Fruit fly (Drosophila melanogaster) whole organism, prepupa: ENCODE measurements around the gene DZIP1.

ENCODE experiments used
- Blimp-1 ChIP-seq: fragments of 200-800 bp; sonication (Bioruptor generic); optimal IDR thresholded peaks from 3 replicates; lab custom pipeline; 2017; ENCODE audit warnings: missing biosample characterization, missing genetic modification characterization, mild to moderate bottlenecking, moderate library complexity, missing genetic modification reagents
- CG10669 ChIP-seq: fragments of 200-800 bp; sonication (Bioruptor generic); optimal IDR thresholded peaks from 3 replicates; lab custom pipeline; 2018; ENCODE audit warnings: missing biosample characterization, mild to moderate bottlenecking, missing genetic modification characterization, moderate library complexity
- CG11762 ChIP-seq: fragments of 200-800 bp; sonication (Bioruptor generic); optimal IDR thresholded peaks from 3 replicates; lab custom pipeline; 2016; ENCODE audit warnings: missing biosample characterization, missing genetic modification characterization; ENCODE audit not compliant: insufficient read depth
- CG11902 ChIP-seq: fragments of 200-800 bp; sonication (Bioruptor generic); optimal IDR thresholded peaks from 3 replicates; lab custom pipeline; 2016; ENCODE audit warnings: missing biosample characterization, missing genetic modification characterization
- CG15336 ChIP-seq: fragments of 200-800 bp; sonication (Bioruptor generic); IDR thresholded peaks from 2 replicates; pipeline ENCODE4 v1.3.6; 2022; ENCODE audit warnings: missing biosample characterization, missing genetic modification characterization
- CG3032 ChIP-seq: fragments of 200-800 bp; optimal IDR thresholded peaks from 2 replicates; lab custom pipeline; 2019; ENCODE audit warnings: missing biosample characterization, mild to moderate bottlenecking, missing genetic modification characterization, moderate library complexity
- CG31627 ChIP-seq: fragments of 200-800 bp; sonication (Bioruptor generic); optimal IDR thresholded peaks from 3 replicates; lab custom pipeline; 2016; ENCODE audit warnings: missing biosample characterization, missing genetic modification characterization
- CG32006 ChIP-seq: fragments of 200-800 bp; sonication (Bioruptor generic); optimal IDR thresholded peaks from 3 replicates; lab custom pipeline; 2017; ENCODE audit warnings: missing biosample characterization, mild to moderate bottlenecking, missing genetic modification characterization
- CG34406 ChIP-seq: fragments of 200-800 bp; sonication (Bioruptor generic); optimal IDR thresholded peaks from 3 replicates; lab custom pipeline; 2016; ENCODE audit warnings: missing biosample characterization, missing genetic modification characterization
- CG3919 ChIP-seq: fragments of 200-800 bp; sonication (Bioruptor generic); optimal IDR thresholded peaks from 3 replicates; lab custom pipeline; 2016; ENCODE audit warnings: missing biosample characterization, missing genetic modification characterization
- CG4318 ChIP-seq: fragments of 200-800 bp; sonication (Bioruptor generic); optimal IDR thresholded peaks from 3 replicates; lab custom pipeline; 2017; ENCODE audit warnings: missing biosample characterization, mild to moderate bottlenecking, missing genetic modification characterization
- CG6163 ChIP-seq: fragments of 200-800 bp; sonication (Bioruptor generic); IDR thresholded peaks from 3 replicates; pipeline ENCODE4 v1.3.6; 2022; ENCODE audit warnings: missing biosample characterization, missing genetic modification characterization
- CG6276 ChIP-seq: fragments of 200-800 bp; sonication (Bioruptor generic); optimal IDR thresholded peaks from 2 replicates; lab custom pipeline; 2017; ENCODE audit warnings: missing biosample characterization, mild to moderate bottlenecking, missing genetic modification characterization
- CG6792 ChIP-seq: fragments of 200-800 bp; sonication (Bioruptor generic); optimal IDR thresholded peaks from 3 replicates; lab custom pipeline; 2016; ENCODE audit warnings: missing biosample characterization, missing genetic modification characterization
- CG6808 ChIP-seq: fragments of 200-800 bp; sonication (Bioruptor generic); optimal IDR thresholded peaks from 3 replicates; lab custom pipeline; 2017; ENCODE audit warnings: missing biosample characterization, missing genetic modification characterization, mild to moderate bottlenecking, moderate library complexity, missing genetic modification reagents
- CG6854 ChIP-seq: fragments of 200-800 bp; sonication (Bioruptor generic); optimal IDR thresholded peaks from 2 replicates; lab custom pipeline; 2017; ENCODE audit warnings: missing biosample characterization, mild to moderate bottlenecking, missing genetic modification characterization
- CG7368 ChIP-seq: fragments of 200-800 bp; sonication (Bioruptor generic); optimal IDR thresholded peaks from 3 replicates; lab custom pipeline; 2016; ENCODE audit warnings: missing biosample characterization, missing genetic modification characterization
- CG8319 ChIP-seq: fragments of 200-800 bp; sonication (Bioruptor generic); optimal IDR thresholded peaks from 3 replicates; lab custom pipeline; 2016; ENCODE audit warnings: missing biosample characterization, missing genetic modification characterization
- CG8632 ChIP-seq: fragments of 200-800 bp; sonication (Bioruptor generic); optimal IDR thresholded peaks from 3 replicates; lab custom pipeline; 2016; ENCODE audit warnings: missing biosample characterization, missing genetic modification characterization
- CG9139 ChIP-seq: fragments of 200-800 bp; sonication (Bioruptor generic); optimal IDR thresholded peaks from 3 replicates; lab custom pipeline; 2017; ENCODE audit warnings: missing biosample characterization, mild to moderate bottlenecking, missing genetic modification characterization
- Eip75B ChIP-seq: fragments of 200-800 bp; sonication (Bioruptor generic); optimal IDR thresholded peaks from 3 replicates; lab custom pipeline; 2016; ENCODE audit warnings: missing biosample characterization, missing genetic modification characterization
- Eip78C ChIP-seq: fragments of 200-800 bp; sonication (Bioruptor generic); peaks from one replicate; lab custom pipeline; 2016; ENCODE audit warnings: missing biosample characterization, missing genetic modification characterization
- Eip93F ChIP-seq: fragments of 200-800 bp; sonication (Bioruptor generic); optimal IDR thresholded peaks from 2 replicates; lab custom pipeline; 2016; ENCODE audit warnings: missing biosample characterization, mild to moderate bottlenecking, missing genetic modification characterization
- Ets96B ChIP-seq: fragments of 200-800 bp; optimal IDR thresholded peaks from 2 replicates; lab custom pipeline; 2019; ENCODE audit warnings: missing biosample characterization, mild to moderate bottlenecking, missing genetic modification characterization, moderate library complexity
- Gug ChIP-seq: fragments of 200-800 bp; sonication (Bioruptor generic); IDR thresholded peaks from 2 replicates; pipeline ENCODE4 v1.3.6; 2022; ENCODE audit warnings: missing biosample characterization, missing genetic modification characterization
- Hr38 ChIP-seq: sonication (Bioruptor generic); optimal IDR thresholded peaks from 2 replicates; lab custom pipeline; 2016; ENCODE audit warnings: missing biosample characterization, missing genetic modification characterization
- Hr39 ChIP-seq: fragments of 200-800 bp; sonication (Bioruptor generic); optimal IDR thresholded peaks from 2 replicates; lab custom pipeline; 2016; ENCODE audit warnings: missing biosample characterization, missing genetic modification characterization
- Hr4 ChIP-seq: fragments of 200-800 bp; sonication (Bioruptor generic); optimal IDR thresholded peaks from 3 replicates; lab custom pipeline; 2016; ENCODE audit warnings: missing biosample characterization, missing genetic modification characterization
- Lpt ChIP-seq: fragments of 200-800 bp; sonication (Bioruptor generic); optimal IDR thresholded peaks from 3 replicates; lab custom pipeline; 2016; ENCODE audit warnings: missing biosample characterization, missing genetic modification characterization
- Met ChIP-seq: fragments of 200-800 bp; sonication (Bioruptor generic); optimal IDR thresholded peaks from 3 replicates; lab custom pipeline; 2016; ENCODE audit warnings: missing biosample characterization, missing genetic modification characterization
- OdsH ChIP-seq: fragments of 200-800 bp; sonication (Bioruptor generic); optimal IDR thresholded peaks from 3 replicates; lab custom pipeline; 2016; ENCODE audit warnings: missing biosample characterization, missing genetic modification characterization
- Smox ChIP-seq: fragments of 200-800 bp; sonication (Bioruptor generic); optimal IDR thresholded peaks from 3 replicates; lab custom pipeline; 2016; ENCODE audit warnings: missing biosample characterization, missing genetic modification characterization
- Sox102F ChIP-seq: fragments of 200-800 bp; sonication (Bioruptor generic); optimal IDR thresholded peaks from 2 replicates; lab custom pipeline; 2016; ENCODE audit warnings: missing biosample characterization, mild to moderate bottlenecking, missing genetic modification characterization
- Sox14 ChIP-seq: fragments of 200-800 bp; sonication (Bioruptor generic); optimal IDR thresholded peaks from 3 replicates; lab custom pipeline; 2016; ENCODE audit warnings: missing biosample characterization, missing genetic modification characterization
- Sox15 ChIP-seq: fragments of 200-800 bp; sonication (Bioruptor generic); optimal IDR thresholded peaks from 3 replicates; lab custom pipeline; 2016; ENCODE audit warnings: missing biosample characterization, missing genetic modification characterization
- achi ChIP-seq: fragments of 200-800 bp; sonication (Bioruptor generic); optimal IDR thresholded peaks from 3 replicates; lab custom pipeline; 2016; ENCODE audit warnings: missing biosample characterization, missing genetic modification characterization
- acj6 ChIP-seq: fragments of 200-800 bp; sonication (Bioruptor generic); optimal IDR thresholded peaks from 3 replicates; lab custom pipeline; 2016; ENCODE audit warnings: missing biosample characterization, missing genetic modification characterization
- cyc ChIP-seq: fragments of 200-800 bp; sonication (Bioruptor generic); optimal IDR thresholded peaks from 3 replicates; lab custom pipeline; 2016; ENCODE audit warnings: missing biosample characterization, missing genetic modification characterization
- dac ChIP-seq: fragments of 200-800 bp; sonication (Bioruptor generic); optimal IDR thresholded peaks from 2 replicates; lab custom pipeline; 2017; ENCODE audit warnings: missing biosample characterization, mild to moderate bottlenecking, missing genetic modification characterization
- dsx ChIP-seq: fragments of 200-800 bp; optimal IDR thresholded peaks from 3 replicates; lab custom pipeline; 2019; ENCODE audit warnings: missing biosample characterization, mild to moderate bottlenecking, missing genetic modification characterization, moderate library complexity; ENCODE audit not compliant: poor library complexity, severe bottlenecking
- eg ChIP-seq: fragments of 200-800 bp; sonication (Bioruptor generic); IDR thresholded peaks from 3 replicates; pipeline ENCODE4 v1.3.6; 2022; ENCODE audit warnings: missing biosample characterization, missing genetic modification characterization
- esn ChIP-seq: fragments of 200-800 bp; sonication (Bioruptor generic); optimal IDR thresholded peaks from 2 replicates; lab custom pipeline; 2016; ENCODE audit warnings: missing biosample characterization, mild to moderate bottlenecking, missing genetic modification characterization, moderate library complexity
- fd59A ChIP-seq: fragments of 200-800 bp; sonication (Bioruptor generic); optimal IDR thresholded peaks from 2 replicates; lab custom pipeline; 2017; ENCODE audit warnings: missing biosample characterization, mild to moderate bottlenecking, missing genetic modification characterization, missing genetic modification reagents
- fd85E ChIP-seq: fragments of 200-800 bp; sonication (Bioruptor generic); optimal IDR thresholded peaks from 3 replicates; lab custom pipeline; 2016; ENCODE audit warnings: missing biosample characterization, missing genetic modification characterization
- fkh ChIP-seq: fragments of 200-800 bp; sonication (Bioruptor generic); optimal IDR thresholded peaks from 3 replicates; lab custom pipeline; 2017; ENCODE audit warnings: missing biosample characterization, mild to moderate bottlenecking, missing genetic modification characterization, moderate library complexity
- lz ChIP-seq: fragments of 200-800 bp; sonication (Bioruptor generic); optimal IDR thresholded peaks from 3 replicates; lab custom pipeline; 2016; ENCODE audit warnings: missing biosample characterization, missing genetic modification characterization
- net ChIP-seq: fragments of 200-800 bp; sonication (Bioruptor generic); optimal IDR thresholded peaks from 3 replicates; lab custom pipeline; 2016; ENCODE audit warnings: missing biosample characterization, missing genetic modification characterization
- pdm3 ChIP-seq: fragments of 200-800 bp; sonication (Bioruptor generic); optimal IDR thresholded peaks from 3 replicates; lab custom pipeline; 2016; ENCODE audit warnings: missing biosample characterization, missing genetic modification characterization
- salr ChIP-seq, 2 experiments: fragments of 200-800 bp; sonication (Bioruptor generic); optimal IDR thresholded peaks; 3 replicates each; lab custom pipeline; 2016 to 2018; ENCODE audit warnings: missing biosample characterization in 2 of 2, missing genetic modification characterization in 2 of 2, mild to moderate bottlenecking in 1 of 2
- spab ChIP-seq: fragments of 200-800 bp; sonication (Bioruptor generic); optimal IDR thresholded peaks from 2 replicates; lab custom pipeline; 2017; ENCODE audit warnings: missing biosample characterization, mild to moderate bottlenecking, missing genetic modification characterization, missing genetic modification reagents
- ss ChIP-seq, 2 experiments: fragments of 200-800 bp; sonication (Bioruptor generic); optimal IDR thresholded peaks; 2 replicates in 1 of 2; 3 replicates in 1 of 2; lab custom pipeline; 2017 to 2018; ENCODE audit warnings: mild to moderate bottlenecking in 2 of 2, missing biosample characterization in 2 of 2, missing genetic modification characterization in 2 of 2, moderate library complexity in 1 of 2
- vri ChIP-seq: fragments of 200-800 bp; sonication (Bioruptor generic); optimal IDR thresholded peaks from 3 replicates; lab custom pipeline; 2016; ENCODE audit warnings: missing biosample characterization, mild to moderate bottlenecking, missing genetic modification characterization

Gene DZIP1

DNA sequence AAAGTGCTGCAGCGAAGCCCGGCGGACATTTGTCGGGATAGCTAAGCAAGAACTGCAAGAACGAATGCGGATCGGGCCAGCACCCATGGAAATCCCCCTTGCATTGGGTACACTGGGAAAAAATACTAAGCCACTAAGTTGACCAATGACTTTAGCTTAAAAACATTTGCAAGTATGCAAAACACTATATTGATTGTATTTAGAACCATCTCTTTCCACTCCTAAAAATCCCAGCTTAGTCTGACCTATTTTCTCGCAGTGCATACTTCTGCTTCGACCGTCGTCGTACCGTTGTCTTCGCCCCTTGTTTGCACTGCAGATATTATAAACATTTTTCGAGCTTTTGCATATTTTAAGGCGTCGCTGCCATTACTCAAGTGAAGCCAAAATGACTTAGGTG, 19.0 kb upstream of the DZIP1 start:
- TF ChIP-seq CG10669 (GFP tag; lab: Kevin White, UChicago) (peak; percentile 54), achi (GFP tag; lab: Kevin White, UChicago) (peak; percentile 51), Lpt (no peak), Met (GFP tag; lab: Kevin White, UChicago) (peak; percentile 53), spab (GFP tag; lab: Kevin White, UChicago) (peak; percentile 50), Hr39 (GFP tag; lab: Kevin White, UChicago) (peak; percentile 43), CG3032 (tag; lab: Kevin White, UChicago) (no peak), net (GFP tag; lab: Kevin White, UChicago) (peak; percentile 23), CG6792 (GFP tag; lab: Kevin White, UChicago) (peak; percentile 48), CG6276 (GFP tag; lab: Kevin White, UChicago) (no peak), CG15336 (GFP tag; lab: Robert Waterston, UW) (peak; percentile 38; the same call in 1 of the 2 replicates), vri (no peak), Eip93F (GFP tag; lab: Kevin White, UChicago) (no peak), dsx (GFP tag; lab: Kevin White, UChicago) (peak; percentile 24), OdsH (peak; percentile 49), pdm3 (GFP tag; lab: Kevin White, UChicago) (peak; percentile 47), CG3919 (GFP tag; lab: Kevin White, UChicago) (peak; percentile 61), Sox15 (GFP tag; lab: Kevin White, UChicago) (no peak), esn (GFP tag; lab: Kevin White, UChicago) (no peak), CG9139 (GFP tag; lab: Kevin White, UChicago) (no peak), lz (peak; percentile 40), fd59A (GFP tag; lab: Kevin White, UChicago) (peak; percentile 48), Hr4 (peak; percentile 25), CG6163 (no peak), acj6 (GFP tag; lab: Kevin White, UChicago) (peak; percentile 55), Eip75B (peak; percentile 44), CG8319 (GFP tag; lab: Kevin White, UChicago) (peak; percentile 6), CG6808 (GFP tag; lab: Kevin White, UChicago) (peak; percentile 45), CG11902 (no peak), cyc (GFP tag; lab: Kevin White, UChicago) (peak; percentile 48), CG31627 (GFP tag; lab: Kevin White, UChicago) (peak; percentile 52), CG32006 (peak; percentile 44), Sox14 (GFP tag; lab: Kevin White, UChicago) (peak; percentile 29), dac (GFP tag; lab: Kevin White, UChicago) (no peak), Hr38 (GFP tag; lab: Kevin White, UChicago) (no peak), CG34406 (peak; percentile 34), Eip78C (peak; percentile 79), fd85E (GFP tag; lab: Kevin White, UChicago) (no peak), Smox (GFP tag; lab: Kevin White, UChicago) (peak; percentile 36), Gug (GFP tag; lab: Robert Waterston, UW) (no peak), ss (GFP tag; optimal IDR thresholded peaks at IDR 0.05; lab: Kevin White, UChicago) (peak in 1 of 2 experiments; percentile 55), CG4318 (GFP tag; lab: Kevin White, UChicago) (no peak), eg (GFP tag; lab: Robert Waterston, UW) (peak; percentile 56; the same call in 1 of the 3 replicates), CG7368 (GFP tag; lab: Kevin White, UChicago) (peak; percentile 30), CG8632 (GFP tag; lab: Kevin White, UChicago) (peak; percentile 36), fkh (GFP tag; lab: Kevin White, UChicago) (no peak), CG11762 (GFP tag; lab: Kevin White, UChicago) (no peak), Ets96B (tag; lab: Kevin White, UChicago) (no peak), salr (GFP tag; optimal IDR thresholded peaks at IDR 0.05; lab: Kevin White, UChicago) (peak; percentile 20 to 35), Sox102F (GFP tag; lab: Kevin White, UChicago) (no peak), CG6854 (GFP tag; lab: Kevin White, UChicago) (no peak), Blimp-1 (GFP tag; lab: Kevin White, UChicago) (no peak)
